Fruit fly (Drosophila melanogaster): ENCODE measurements around the gene CG9547.

Gene CG9547

dm6 chr2L:6498448-6498847 lies 4.1 kb upstream of the CG9547 start, which contains the start of gene CG31637:
Gene CG31637 (plus strand): TSS chr2L:6498647.
- TF ChIP-seq CG8478 (optimal IDR thresholded peaks at IDR 0.05) (no peak), CTCF (optimal IDR thresholded peaks at IDR 0.05) (peak; percentile 26 to 60)

dm6 chr2L:6496753-6497152 lies 2.4 kb upstream of the CG9547 start, which contains the start of gene CG9550:
Gene CG9550 (plus strand): TSS chr2L:6497053.
- TF ChIP-seq CTCF (optimal IDR thresholded peaks at IDR 0.05) (no peak), CG8478 (optimal IDR thresholded peaks at IDR 0.05) (no peak)

- TF ChIP-seq CTCF (optimal IDR thresholded peaks at IDR 0.05), result no peak
- no peak for TF ChIP-seq CG8478 (optimal IDR thresholded peaks at IDR 0.05)
These were observed 3.5 kb downstream of the CG9547 start, which contains the start of the genes Phf5a and CG31638 for dm6 chr2L:6490783-6491249. Gene Phf5a (minus strand): TSS chr2L:6490843. Gene CG31638 (plus strand): TSS chr2L:6491061.

dm6 chr2L:6488676-6489140 lies 5.6 kb downstream of the CG9547 start, which contains the start of the genes KFase and epsilonCOP:
Gene KFase (minus strand): TSS chr2L:6488756.
Gene epsilonCOP (plus strand): TSS chr2L:6489090.
- no peak for TF ChIP-seq CG8478 (optimal IDR thresholded peaks at IDR 0.05)
- peak in 1 of 2 experiments; percentile 27 for TF ChIP-seq CTCF (optimal IDR thresholded peaks at IDR 0.05)

dm6 chr2L:6481310-6481738 lies 13.0 kb downstream of the CG9547 start:
- TF ChIP-seq CTCF (optimal IDR thresholded peaks at IDR 0.05) (no peak), CG8478 (optimal IDR thresholded peaks at IDR 0.05) (no peak)

- no peak for TF ChIP-seq CTCF (optimal IDR thresholded peaks at IDR 0.05)
- TF ChIP-seq CG8478 (optimal IDR thresholded peaks at IDR 0.05), result no peak
These were observed 13.9 kb downstream of the CG9547 start, which contains the start of the genes Sec61alpha and Daxx for dm6 chr2L:6480212-6480994. Gene Sec61alpha (minus strand): TSS chr2L:6480575. Gene Daxx (plus strand): TSS chr2L:6480929.

- TF ChIP-seq CTCF (optimal IDR thresholded peaks at IDR 0.05) (no peak), CG8478 (optimal IDR thresholded peaks at IDR 0.05) (no peak)
These were observed 15.0 kb downstream of the CG9547 start for dm6 chr2L:6479226-6479906.

- TF ChIP-seq CTCF (optimal IDR thresholded peaks at IDR 0.05) (no peak), CG8478 (optimal IDR thresholded peaks at IDR 0.05) (no peak)
These were observed 17.6 kb downstream of the CG9547 start, which contains the start of gene CG9536 for dm6 chr2L:6476753-6477152. Gene CG9536 (minus strand): TSS chr2L:6476975.

dm6 chr2L:6474878-6475582 lies 19.3 kb downstream of the CG9547 start:
- no peak for TF ChIP-seq CG8478 (optimal IDR thresholded peaks at IDR 0.05)
- TF ChIP-seq CTCF (optimal IDR thresholded peaks at IDR 0.05), result no peak

- TF ChIP-seq CTCF (optimal IDR thresholded peaks at IDR 0.05) (no peak), CG8478 (optimal IDR thresholded peaks at IDR 0.05) (no peak)
These were observed 20.0 kb downstream of the CG9547 start for dm6 chr2L:6474298-6474697.

dm6 chr2L:6473076-6474037 lies 21.0 kb downstream of the CG9547 start, which contains the start of gene mmy:
Gene mmy (minus strand): TSS chr2L:6473904.
- TF ChIP-seq CTCF (optimal IDR thresholded peaks at IDR 0.05) (no peak), CG8478 (optimal IDR thresholded peaks at IDR 0.05) (no peak)

dm6 chr2L:6471978-6472776 lies 22.2 kb downstream of the CG9547 start:
- TF ChIP-seq CTCF (optimal IDR thresholded peaks at IDR 0.05) (no peak), CG8478 (optimal IDR thresholded peaks at IDR 0.05) (no peak)

Measured in S2 (cell line).